Fruit fly (Drosophila melanogaster) whole organism: ENCODE measurements around the gene CG3301.

ENCODE experiments used
- CG8478 ChIP-seq: fragments of >200 bp; optimal IDR thresholded peaks from 2 replicates; lab custom pipeline; 2018; ENCODE audit warnings: inconsistent platforms
- Dll ChIP-seq: fragments of >200 bp; optimal IDR thresholded peaks from 2 replicates; lab custom pipeline; 2017

DNA sequence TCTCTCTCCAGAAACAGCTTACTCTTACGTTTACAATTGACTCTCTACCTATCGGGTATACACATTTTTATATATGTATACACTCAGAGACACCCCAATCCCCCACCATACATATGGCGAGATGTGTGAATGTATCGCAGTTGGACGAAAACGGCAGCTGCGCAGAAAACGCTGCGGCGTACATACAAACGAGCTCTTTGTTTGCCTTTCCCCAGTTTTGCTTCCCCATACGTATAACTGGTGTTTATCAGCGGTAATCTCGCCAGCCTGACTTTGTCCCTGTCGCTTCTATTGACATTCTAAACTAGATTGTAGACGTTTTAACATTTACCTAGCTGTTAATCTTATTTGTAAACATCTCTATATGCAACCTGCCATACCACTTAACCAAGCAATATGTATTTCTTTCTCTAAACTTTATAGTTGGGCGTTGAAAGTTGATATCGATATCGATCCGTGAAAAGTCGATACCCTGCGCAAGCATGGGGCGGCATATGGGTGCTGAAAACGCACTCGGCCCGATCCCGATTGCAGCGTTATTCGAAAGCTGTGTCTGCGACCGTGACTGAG is 21.4 kb upstream of the CG3301 start:
- TF ChIP-seq CG8478, result no peak
- TF ChIP-seq Dll (lab: Kevin White, UChicago), result no peak
